Worm (Caenorhabditis elegans) whole organism, mixed stage, embryonic: Measurements from ENCODE around the gene vem-1.

ENCODE experiments used
- ceh-43 ChIP-seq: fragments of 200-800 bp; sonication (Bioruptor generic); optimal IDR thresholded peaks from 2 replicates; lab custom pipeline; 2018; ENCODE audit warnings: mild to moderate bottlenecking, missing genetic modification characterization, moderate library complexity, missing compliant biosample characterization
- unc-62 ChIP-seq: fragments of 150-350 bp; optimal IDR thresholded peaks from 2 replicates; lab custom pipeline; 2014; ENCODE audit warnings: missing biosample characterization, missing genetic modification reagents, missing genetic modification characterization

ce11 chrX:8060823-8061222 is 27.6 kb downstream of the vem-1 start, which contains the start of gene C18A11.3:
- TF ChIP-seq ceh-43 (GFP tag; lab: Kevin White, UChicago) (no peak), unc-62 (no peak)
